Fruit fly (Drosophila melanogaster): ENCODE measurements around the gene CG7264.

The CG7264 gene

DNA sequence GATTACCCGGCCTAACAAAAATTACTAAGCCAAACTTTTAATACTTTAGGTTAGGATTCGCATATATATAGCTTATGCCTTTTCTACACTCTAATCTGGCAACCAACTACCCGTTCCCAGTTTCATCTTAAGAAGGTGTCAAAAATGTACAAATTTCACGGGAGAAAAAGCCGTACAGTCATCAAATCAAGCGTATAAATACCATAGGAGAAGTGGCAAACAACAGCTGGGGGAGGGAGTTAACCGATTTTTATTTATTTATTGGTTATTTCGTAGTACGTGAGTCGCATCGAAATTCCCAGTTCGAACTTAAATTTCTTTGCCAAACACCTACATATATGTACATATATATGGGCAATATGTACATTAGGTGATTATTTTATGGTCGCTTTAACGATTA, at the start of gene CG7264:
CG7264 (plus strand) TSS at position 301 of the 400 bp plus-strand sequence.
- TF ChIP-seq acj6 (GFP tag; optimal IDR thresholded peaks at IDR 0.05) (no peak), fkh (GFP tag; optimal IDR thresholded peaks at IDR 0.05) (peak; percentile 53), OdsH (GFP tag; optimal IDR thresholded peaks at IDR 0.05) (no peak), topi (GFP tag; optimal IDR thresholded peaks at IDR 0.05) (no peak)

DNA sequence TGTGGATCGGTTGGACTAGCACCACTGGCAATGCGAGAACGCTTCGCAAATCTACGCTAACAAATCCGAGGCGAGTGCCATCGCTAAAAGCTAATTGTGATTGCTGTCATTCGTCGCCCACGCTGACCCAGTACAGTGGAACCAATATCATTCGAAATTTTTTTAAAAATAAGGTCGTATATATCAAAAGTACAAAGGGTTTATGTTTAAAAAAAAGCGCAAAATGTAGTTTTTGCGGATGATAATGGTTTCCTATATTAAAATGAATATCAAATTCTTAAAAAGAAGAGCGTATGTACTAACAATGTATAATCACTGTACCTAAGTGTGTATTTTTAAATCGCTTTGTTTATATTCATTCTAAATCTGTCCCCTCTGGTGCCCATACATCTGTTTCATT, 43.5 kb upstream of the CG7264 start:
- TF ChIP-seq spab (GFP tag; optimal IDR thresholded peaks at IDR 0.05) (no peak), CG6792 (GFP tag; optimal IDR thresholded peaks at IDR 0.05) (no peak), CG11294 (GFP tag; IDR thresholded peaks at IDR 0.05) (peak; percentile 61), CG6163 (GFP tag; IDR thresholded peaks at IDR 0.05) (peak; percentile 74), CG10631 (GFP tag; optimal IDR thresholded peaks at IDR 0.05) (no peak), CG15336 (GFP tag; IDR thresholded peaks at IDR 0.05) (peak; percentile 80), CG34406 (GFP tag; optimal IDR thresholded peaks at IDR 0.05) (no peak), achi (GFP tag; optimal IDR thresholded peaks at IDR 0.05) (peak; percentile 10), CG6808 (GFP tag; optimal IDR thresholded peaks at IDR 0.05) (no peak), CG1621 (tag; optimal IDR thresholded peaks at IDR 0.05) (no peak), Gug (GFP tag; IDR thresholded peaks at IDR 0.05) (peak; percentile 50), eg (GFP tag; IDR thresholded peaks at IDR 0.05) (peak; percentile 73), net (GFP tag; optimal IDR thresholded peaks at IDR 0.05) (peak; percentile 29), CG8119 (GFP tag; IDR thresholded peaks at IDR 0.05) (peak; percentile 44; the same call in 1 of the 3 replicates), Hr4 (GFP tag; optimal IDR thresholded peaks at IDR 0.05) (peak; percentile 70), svp (GFP tag) (peak; percentile 45), Sox14 (GFP tag; optimal IDR thresholded peaks at IDR 0.05) (no peak)

- no peak for TF ChIP-seq CG6808 (GFP tag; optimal IDR thresholded peaks at IDR 0.05)
- TF ChIP-seq CG6854 (GFP tag; optimal IDR thresholded peaks at IDR 0.05): no peak
- TF ChIP-seq CG8119 (GFP tag; IDR thresholded peaks at IDR 0.05): no peak
- TF ChIP-seq acj6 (GFP tag; optimal IDR thresholded peaks at IDR 0.05): no peak
- TF ChIP-seq CG6163 (GFP tag; IDR thresholded peaks at IDR 0.05): 0 out of 3 replicates have a peak, but pooled peaks have one; percentile 12
- TF ChIP-seq Eip93F (GFP tag; optimal IDR thresholded peaks at IDR 0.05): peak; percentile 52
- no peak for TF ChIP-seq Smox (GFP tag; optimal IDR thresholded peaks at IDR 0.05)
- no peak for TF ChIP-seq Lpt (GFP tag; optimal IDR thresholded peaks at IDR 0.05)
- TF ChIP-seq Gug (GFP tag; IDR thresholded peaks at IDR 0.05): no peak
- peak; percentile 25 for TF ChIP-seq CG6792 (GFP tag; optimal IDR thresholded peaks at IDR 0.05)
- TF ChIP-seq fd85E (GFP tag; optimal IDR thresholded peaks at IDR 0.05): no peak
- no peak for TF ChIP-seq topi (GFP tag; optimal IDR thresholded peaks at IDR 0.05)
- peak; percentile 4 for TF ChIP-seq Sox14 (GFP tag; optimal IDR thresholded peaks at IDR 0.05)
- peak; percentile 38 for TF ChIP-seq esn (GFP tag; optimal IDR thresholded peaks at IDR 0.05)
- no peak for TF ChIP-seq CG8632 (GFP tag; optimal IDR thresholded peaks at IDR 0.05)
- TF ChIP-seq CG10631 (GFP tag; optimal IDR thresholded peaks at IDR 0.05): peak; percentile 1
- no peak for TF ChIP-seq cyc (GFP tag; optimal IDR thresholded peaks at IDR 0.05)
- peak; percentile 81 for TF ChIP-seq vri (GFP tag; optimal IDR thresholded peaks at IDR 0.05)
These were observed 40.6 kb upstream of the CG7264 start for dm6 chr3L:11788195-11788594.

- TF ChIP-seq CG3919 (GFP tag; optimal IDR thresholded peaks at IDR 0.05): no peak
- TF ChIP-seq CG34406 (GFP tag; optimal IDR thresholded peaks at IDR 0.05): no peak
- peak; percentile 65 for TF ChIP-seq fkh (GFP tag; optimal IDR thresholded peaks at IDR 0.05)
- no peak for TF ChIP-seq Sox14 (GFP tag; optimal IDR thresholded peaks at IDR 0.05)
- TF ChIP-seq CG16779 (tag; optimal IDR thresholded peaks at IDR 0.05): peak; percentile 48
- peak; percentile 8 for TF ChIP-seq Eip93F (GFP tag; optimal IDR thresholded peaks at IDR 0.05)
- peak; percentile 26; the same call in 2 of the 3 replicates for TF ChIP-seq CG8119 (GFP tag; IDR thresholded peaks at IDR 0.05)
- no peak for TF ChIP-seq CG6163 (GFP tag; IDR thresholded peaks at IDR 0.05)
These were observed 39.9 kb upstream of the CG7264 start for dm6 chr3L:11788936-11789352.

DNA sequence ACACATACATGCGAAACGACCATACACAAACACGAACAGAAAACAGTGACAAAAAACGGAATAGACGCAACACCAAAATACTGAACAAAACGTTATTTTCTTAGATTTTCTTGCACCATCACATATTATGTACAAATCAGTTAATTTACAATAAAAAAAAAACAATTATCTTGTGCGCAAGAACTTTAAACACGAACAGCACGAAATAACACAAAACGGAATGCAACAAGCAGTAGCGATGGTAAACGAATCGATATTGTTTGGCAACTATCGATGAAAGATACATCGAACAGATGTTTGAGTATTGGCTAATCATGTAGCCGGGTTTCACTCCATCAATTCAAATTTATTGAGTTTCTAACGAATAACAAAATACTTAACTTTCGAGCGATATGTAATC, 39.1 kb upstream of the CG7264 start, which contains the start of gene Pi3K68D:
Pi3K68D (minus strand) TSS at position 241 of the 400 bp plus-strand sequence.
- no peak for TF ChIP-seq CG11294 (GFP tag; IDR thresholded peaks at IDR 0.05)
- no peak for TF ChIP-seq CG8319 (GFP tag; optimal IDR thresholded peaks at IDR 0.05)
- no peak for TF ChIP-seq CG6808 (GFP tag; optimal IDR thresholded peaks at IDR 0.05)
- TF ChIP-seq CG4318 (GFP tag; optimal IDR thresholded peaks at IDR 0.05): no peak
- TF ChIP-seq CG6276 (GFP tag; optimal IDR thresholded peaks at IDR 0.05): no peak
- peak; percentile 20 for TF ChIP-seq Sox14 (GFP tag; optimal IDR thresholded peaks at IDR 0.05)
- TF ChIP-seq CG8632 (GFP tag; optimal IDR thresholded peaks at IDR 0.05): no peak

All from whole organism, prepupa.